Worm (Caenorhabditis elegans) whole organism, L4 larva: ENCODE measurements around the gene mnk-1.

ENCODE experiments used
- F26F4.8 ChIP-seq: fragments of 200-800 bp; sonication (Bioruptor generic); conservative IDR thresholded peaks from 2 replicates; pipeline ENCODE4 v1.3.6; 2022; ENCODE audit warnings: missing genetic modification characterization, missing compliant biosample characterization
- F49E8.2 ChIP-seq: sonication (generic microtip); optimal IDR thresholded peaks from 2 replicates; lab custom pipeline; 2016; ENCODE audit warnings: missing compliant biosample characterization, mild to moderate bottlenecking, missing genetic modification characterization, borderline replicate concordance
- R02D3.7 ChIP-seq: fragments of 150-350 bp; sonication (generic microtip); optimal IDR thresholded peaks from 3 replicates; lab custom pipeline; 2014; ENCODE audit warnings: missing biosample characterization, missing genetic modification characterization
- Y105C5A.15 ChIP-seq: fragments of 200-800 bp; sonication (Bioruptor generic); IDR thresholded peaks from 2 replicates; pipeline ENCODE4 v1.3.6; 2022; ENCODE audit warnings: missing genetic modification characterization, missing compliant biosample characterization
- Y48G9A.11 ChIP-seq: fragments of 200-800 bp; sonication (Bioruptor generic); IDR thresholded peaks from 2 replicates; pipeline ENCODE4 v1.3.6; 2022; ENCODE audit warnings: missing genetic modification reagents, missing genetic modification characterization, missing compliant biosample characterization
- Y5F2A.4 ChIP-seq: fragments of 200-800 bp; sonication (Bioruptor generic); optimal IDR thresholded peaks from 2 replicates; lab custom pipeline; 2018; ENCODE audit warnings: mild to moderate bottlenecking, missing genetic modification characterization, missing compliant biosample characterization
- Y75B8A.6 ChIP-seq: fragments of 200-800 bp; sonication (Bioruptor generic); IDR thresholded peaks from 2 replicates; pipeline ENCODE4 v1.3.6; 2022; ENCODE audit warnings: missing genetic modification reagents, missing genetic modification characterization, missing compliant biosample characterization
- ZK337.2 ChIP-seq: fragments of 200-800 bp; sonication (Bioruptor generic); IDR thresholded peaks from 2 replicates; pipeline ENCODE4 v1.3.6; 2022; ENCODE audit warnings: missing genetic modification reagents, missing genetic modification characterization, missing compliant biosample characterization
- ZK546.5 ChIP-seq, 2 experiments: sonication (generic microtip); optimal IDR thresholded peaks; 2 replicates each; lab custom pipeline; 2017; ENCODE audit warnings: missing biosample characterization in 2 of 2, missing genetic modification characterization in 2 of 2
- aha-1 ChIP-seq: fragments of 150-350 bp; peaks from one replicate; lab custom pipeline; 2014; ENCODE audit warnings: missing biosample characterization, missing genetic modification characterization
- ama-1 ChIP-seq: fragments of 150-350 bp; optimal IDR thresholded peaks from 2 replicates; lab custom pipeline; 2014; ENCODE audit warnings: inconsistent platforms, mixed read lengths
- arid-1 ChIP-seq: fragments of 200-800 bp; sonication (Bioruptor generic); conservative IDR thresholded peaks from 2 replicates; pipeline ENCODE4 v1.3.6; 2022; ENCODE audit warnings: missing genetic modification reagents, missing genetic modification characterization, missing compliant biosample characterization
- attf-4 ChIP-seq: sonication (generic microtip); optimal IDR thresholded peaks from 3 replicates; lab custom pipeline; 2017; ENCODE audit warnings: missing biosample characterization, missing genetic modification characterization
- ceh-20 ChIP-seq: fragments of 200-800 bp; sonication (Bioruptor generic); IDR thresholded peaks from 2 replicates; pipeline ENCODE4 v1.3.6; 2022; ENCODE audit warnings: missing genetic modification reagents, missing genetic modification characterization, missing compliant biosample characterization
- ceh-62 ChIP-seq: sonication (generic microtip); optimal IDR thresholded peaks from 2 replicates; lab custom pipeline; 2017; ENCODE audit warnings: missing biosample characterization, missing genetic modification characterization
- ceh-82 ChIP-seq: sonication (generic microtip); optimal IDR thresholded peaks from 2 replicates; lab custom pipeline; 2017; ENCODE audit warnings: missing biosample characterization, missing genetic modification characterization
- ctbp-1 ChIP-seq: fragments of 200-800 bp; sonication (Bioruptor generic); IDR thresholded peaks from 2 replicates; pipeline ENCODE4 v1.3.6; 2022; ENCODE audit warnings: missing genetic modification reagents, missing genetic modification characterization, missing compliant biosample characterization
- daf-19 ChIP-seq: fragments of 200-800 bp; sonication (Bioruptor generic); conservative IDR thresholded peaks from 2 replicates; pipeline ENCODE4 v1.3.6; 2022; ENCODE audit warnings: missing genetic modification characterization, missing compliant biosample characterization
- daf-8 ChIP-seq: fragments of 200-800 bp; sonication (Bioruptor generic); IDR thresholded peaks from 2 replicates; pipeline ENCODE4 v1.3.6; 2022; ENCODE audit warnings: missing genetic modification characterization, missing compliant biosample characterization
- dmd-9 ChIP-seq: fragments of 200-800 bp; sonication (Bioruptor generic); IDR thresholded peaks from 2 replicates; pipeline ENCODE4 v1.3.6; 2022; ENCODE audit warnings: missing genetic modification reagents, missing genetic modification characterization, missing compliant biosample characterization
- egl-27 ChIP-seq: sonication (generic microtip); optimal IDR thresholded peaks from 3 replicates; lab custom pipeline; 2017; ENCODE audit warnings: missing biosample characterization, missing genetic modification reagents, missing genetic modification characterization
- fos-1 ChIP-seq: fragments of 150-350 bp; optimal IDR thresholded peaks from 2 replicates; lab custom pipeline; 2014; ENCODE audit warnings: missing biosample characterization, missing genetic modification characterization
- hlh-11 ChIP-seq: fragments of 200-800 bp; sonication (Bioruptor generic); optimal IDR thresholded peaks from 2 replicates; lab custom pipeline; 2018; ENCODE audit warnings: mild to moderate bottlenecking, missing genetic modification characterization, missing compliant biosample characterization
- hlh-30 ChIP-seq: sonication (generic microtip); optimal IDR thresholded peaks from 2 replicates; lab custom pipeline; 2017; ENCODE audit warnings: antibody characterized with exemption, mild to moderate bottlenecking, missing genetic modification characterization, missing compliant biosample characterization; ENCODE audit not compliant: insufficient read depth
- hmg-1.1 ChIP-seq: fragments of 200-800 bp; sonication (Bioruptor generic); IDR thresholded peaks from 2 replicates; pipeline ENCODE4 v1.3.6; 2022; ENCODE audit warnings: missing genetic modification reagents, missing genetic modification characterization, missing compliant biosample characterization
- lin-13 ChIP-seq: fragments of 150-350 bp; optimal IDR thresholded peaks from 2 replicates; lab custom pipeline; 2014; ENCODE audit warnings: missing biosample characterization, missing genetic modification reagents, missing genetic modification characterization
- lin-15B ChIP-seq: fragments of 150-350 bp; sonication (generic microtip); optimal IDR thresholded peaks from 3 replicates; lab custom pipeline; 2014; ENCODE audit warnings: missing biosample characterization, missing genetic modification characterization
- lin-38 ChIP-seq: fragments of 200-800 bp; sonication (Bioruptor generic); IDR thresholded peaks from 2 replicates; pipeline ENCODE4 v1.3.6; 2022; ENCODE audit warnings: missing genetic modification reagents, missing genetic modification characterization, missing compliant biosample characterization
- lir-3 ChIP-seq: sonication (generic microtip); optimal IDR thresholded peaks from 2 replicates; lab custom pipeline; 2016; ENCODE audit warnings: mild to moderate bottlenecking, missing genetic modification characterization, missing compliant biosample characterization
- lsy-2 ChIP-seq, 2 experiments: fragments of 150-350 bp in 1 of 2; sonication (generic microtip) in 1 of 2; optimal IDR thresholded peaks; 2 replicates each; lab custom pipeline; 2014 to 2017; ENCODE audit warnings: missing biosample characterization in 2 of 2, missing genetic modification characterization in 2 of 2
- madf-5 ChIP-seq, 2 experiments: fragments of 200-800 bp; sonication (Bioruptor generic); IDR thresholded peaks; 2 replicates each; pipeline ENCODE4 v1.3.6; 2022; ENCODE audit warnings: missing compliant biosample characterization in 2 of 2, missing genetic modification characterization in 2 of 2
- mdt-29 ChIP-seq: fragments of 200-800 bp; sonication (Bioruptor generic); IDR thresholded peaks from 2 replicates; pipeline ENCODE4 v1.3.6; 2022; ENCODE audit warnings: missing genetic modification reagents, missing genetic modification characterization, missing compliant biosample characterization
- mes-2 ChIP-seq: sonication (generic microtip); optimal IDR thresholded peaks from 2 replicates; lab custom pipeline; 2016; ENCODE audit warnings: missing genotype, mild to moderate bottlenecking, missing genetic modification characterization, missing compliant biosample characterization; ENCODE audit not compliant: poor library complexity, severe bottlenecking
- nhr-11 ChIP-seq: fragments of 150-350 bp; optimal IDR thresholded peaks from 2 replicates; lab custom pipeline; 2014; ENCODE audit warnings: missing biosample characterization, missing genetic modification characterization
- nhr-111 ChIP-seq: fragments of 200-800 bp; sonication (Bioruptor generic); optimal IDR thresholded peaks from 2 replicates; lab custom pipeline; 2018; ENCODE audit warnings: mild to moderate bottlenecking, missing genetic modification characterization, missing compliant biosample characterization
- nhr-237 ChIP-seq: sonication (generic microtip); optimal IDR thresholded peaks from 2 replicates; lab custom pipeline; 2017; ENCODE audit warnings: missing biosample characterization, missing genetic modification characterization
- nhr-25 ChIP-seq: sonication (generic microtip); optimal IDR thresholded peaks from 2 replicates; lab custom pipeline; 2017; ENCODE audit warnings: missing genetic modification characterization, mild to moderate bottlenecking, missing compliant biosample characterization, antibody characterized with exemption, moderate library complexity, borderline replicate concordance; ENCODE audit not compliant: insufficient read depth
- nhr-28 ChIP-seq: fragments of 150-350 bp; optimal IDR thresholded peaks from 2 replicates; lab custom pipeline; 2014; ENCODE audit warnings: missing biosample characterization, missing genetic modification characterization
- nhr-42 ChIP-seq: fragments of 200-800 bp; sonication (Bioruptor generic); IDR thresholded peaks from 2 replicates; pipeline ENCODE4 v1.3.6; 2022; ENCODE audit warnings: missing genetic modification characterization, missing compliant biosample characterization
- nhr-76 ChIP-seq: fragments of 150-350 bp; optimal IDR thresholded peaks from 2 replicates; lab custom pipeline; 2014; ENCODE audit warnings: missing biosample characterization, missing genetic modification characterization
- php-3 ChIP-seq: fragments of 200-800 bp; sonication (Bioruptor generic); IDR thresholded peaks from 2 replicates; pipeline ENCODE4 v1.3.6; 2022; ENCODE audit warnings: missing genetic modification reagents, missing genetic modification characterization, missing compliant biosample characterization
- rbr-2 ChIP-seq: sonication (generic microtip); optimal IDR thresholded peaks from 2 replicates; lab custom pipeline; 2016; ENCODE audit warnings: missing genotype, missing genetic modification characterization, missing compliant biosample characterization
- sdz-12 ChIP-seq: fragments of 200-800 bp; sonication (Bioruptor generic); optimal IDR thresholded peaks from 2 replicates; lab custom pipeline; 2018; ENCODE audit warnings: mild to moderate bottlenecking, missing genetic modification characterization, missing compliant biosample characterization
- set-16 ChIP-seq: fragments of 200-800 bp; sonication (Bioruptor generic); IDR thresholded peaks from 2 replicates; pipeline ENCODE4 v1.3.6; 2022; ENCODE audit warnings: missing genetic modification reagents, missing genetic modification characterization, missing compliant biosample characterization
- skn-1 ChIP-seq: fragments of 150-350 bp; optimal IDR thresholded peaks from 2 replicates; lab custom pipeline; 2014; ENCODE audit warnings: missing biosample characterization, missing genetic modification characterization
- snpc-4 ChIP-seq: fragments of 150-350 bp; optimal IDR thresholded peaks from 2 replicates; lab custom pipeline; 2014; ENCODE audit warnings: missing biosample characterization, missing genetic modification characterization
- tag-97 ChIP-seq: fragments of 200-800 bp; sonication (Bioruptor generic); IDR thresholded peaks from 2 replicates; pipeline ENCODE4 v1.3.6; 2022; ENCODE audit warnings: missing genetic modification characterization, missing compliant biosample characterization
- unc-130 ChIP-seq: sonication (generic microtip); optimal IDR thresholded peaks from 2 replicates; lab custom pipeline; 2016; ENCODE audit warnings: missing genetic modification reagents, missing genetic modification characterization, missing compliant biosample characterization
- unc-62 ChIP-seq, 3 experiments: fragments of 150-350 bp in 1 of 3; sonication (generic microtip); optimal IDR thresholded peaks in 2 of 3; peaks in 1 of 3; 1 replicate in 1 of 3; 2 replicates in 2 of 3; lab custom pipeline; 2014 to 2017; ENCODE audit warnings: missing biosample characterization in 3 of 3, missing genetic modification characterization in 3 of 3, missing genetic modification reagents in 3 of 3, missing genotype in 1 of 3
- zip-2 ChIP-seq: fragments of 150-350 bp; optimal IDR thresholded peaks from 2 replicates; lab custom pipeline; 2014; ENCODE audit warnings: missing biosample characterization, missing genetic modification characterization
- ztf-11 ChIP-seq: fragments of 150-350 bp; optimal IDR thresholded peaks from 2 replicates; lab custom pipeline; 2014; ENCODE audit warnings: missing biosample characterization, missing genetic modification characterization

mnk-1 gene

ce11 chrII:10555484-10556075, 736 bp upstream of the mnk-1 start (continued):
- TF ChIP-seq unc-130, result no peak
- peak; percentile 14; the same call in 1 of the 2 replicates for TF ChIP-seq ceh-20
- TF ChIP-seq F49E8.2 (tag; lab: Kevin White, UChicago), result no peak
- TF ChIP-seq mdt-29 (GFP tag; lab: Robert Waterston, UW), result peak; percentile 85
- peak; percentile 12 to 20 for TF ChIP-seq lsy-2 (tag; optimal IDR thresholded peaks at IDR 0.05; lab: Kevin White, UChicago)
- TF ChIP-seq nhr-25 (tag; lab: Kevin White, UChicago), result peak; percentile 40
- TF ChIP-seq nhr-237 (tag; lab: Kevin White, UChicago), result no peak
- TF ChIP-seq nhr-76, result no peak
- TF ChIP-seq nhr-42 (GFP tag; lab: Robert Waterston, UW), result no peak
- no peak for TF ChIP-seq fos-1 (tag; lab: Kevin White, UChicago)
- peak; percentile 57 for TF ChIP-seq ama-1 (lab: Kevin White, UChicago)
- no peak for TF ChIP-seq zip-2 (tag; lab: Kevin White, UChicago)
- TF ChIP-seq lin-15B, result no peak
- no peak; the same call in 1 of the 2 replicates for TF ChIP-seq arid-1 (GFP tag; lab: Robert Waterston, UW)
- 0 out of 2 replicates have a peak, but pooled peaks have one; percentile 45 for TF ChIP-seq ctbp-1 (GFP tag; lab: Robert Waterston, UW)
- TF ChIP-seq nhr-111 (GFP tag; lab: Kevin White, UChicago), result peak; percentile 15
- no peak for TF ChIP-seq ZK546.5 (tag; optimal IDR thresholded peaks at IDR 0.05; lab: Kevin White, UChicago)
- no peak for TF ChIP-seq Y75B8A.6 (GFP tag; lab: Robert Waterston, UW)
- no peak for TF ChIP-seq skn-1 (tag; lab: Kevin White, UChicago)
- TF ChIP-seq attf-4 (tag; lab: Kevin White, UChicago), result no peak
- TF ChIP-seq daf-19, result 0 out of 2 replicates have a peak, but pooled peaks have one; percentile 9
- TF ChIP-seq lin-13 (GFP tag; lab: Kevin White, UChicago), result peak; percentile 44
- no peak for TF ChIP-seq R02D3.7 (tag; lab: Kevin White, UChicago)
- TF ChIP-seq lir-3, result no peak
- TF ChIP-seq aha-1 (tag; lab: Kevin White, UChicago), result peak; percentile 94
- no peak for TF ChIP-seq daf-8
- no peak for TF ChIP-seq Y48G9A.11 (GFP tag; lab: Robert Waterston, UW)
- TF ChIP-seq lin-38 (GFP tag; lab: Robert Waterston, UW), result peak; percentile 48
- TF ChIP-seq rbr-2, result no peak
- 0 out of 2 replicates have a peak, but pooled peaks have one; percentile 13 for TF ChIP-seq Y105C5A.15
- no peak for TF ChIP-seq dmd-9
- no peak for TF ChIP-seq tag-97 (GFP tag; lab: Robert Waterston, UW)
- peak in 1 of 2 experiments; percentile 95 for TF ChIP-seq unc-62 (GFP tag; optimal IDR thresholded peaks at IDR 0.05 in 1 of 2; lab: Kevin White, UChicago)
- no peak for TF ChIP-seq unc-62 (tag; optimal IDR thresholded peaks at IDR 0.05; lab: Kevin White, UChicago)
- TF ChIP-seq nhr-28 (tag; lab: Kevin White, UChicago), result peak; percentile 73
- peak; percentile 82 for TF ChIP-seq nhr-11 (tag; lab: Kevin White, UChicago)
- TF ChIP-seq ceh-82, result no peak
- TF ChIP-seq set-16 (GFP tag; lab: Robert Waterston, UW), result no peak
- peak; percentile 67 for TF ChIP-seq php-3 (GFP tag; lab: Robert Waterston, UW)
- peak; percentile 85 for TF ChIP-seq hlh-11
- no peak for TF ChIP-seq snpc-4 (tag; lab: Kevin White, UChicago)
- TF ChIP-seq egl-27 (tag; lab: Kevin White, UChicago), result no peak
- TF ChIP-seq mes-2 (tag; lab: Kevin White, UChicago), result peak; percentile 48
- TF ChIP-seq F26F4.8, result no peak
- peak; percentile 57; the same call in 1 of the 2 replicates for TF ChIP-seq hmg-1.1 (GFP tag; lab: Robert Waterston, UW)
- TF ChIP-seq sdz-12 (GFP tag; lab: Kevin White, UChicago), result no peak
- peak; percentile 86 for TF ChIP-seq hlh-30 (tag; lab: Kevin White, UChicago)
- TF ChIP-seq ztf-11 (tag; lab: Kevin White, UChicago), result no peak
- TF ChIP-seq Y5F2A.4 (GFP tag; lab: Kevin White, UChicago), result no peak
- TF ChIP-seq ZK337.2 (GFP tag; lab: Robert Waterston, UW), result no peak
- no peak for TF ChIP-seq ceh-62 (tag; lab: Kevin White, UChicago)
- no peak for TF ChIP-seq madf-5 (GFP tag; IDR thresholded peaks at IDR 0.05; lab: Robert Waterston, UW)
